Worm (Caenorhabditis elegans): Measurements from ENCODE around the gene tag-307.

The tag-307 gene

ce11 chrIII:7878852-7879329 lies 21.8 kb upstream of the tag-307 start, which contains the start of gene sup-18:
TSS of gene sup-18 (minus strand) at chrIII:7878902.
- no peak for TF ChIP-seq skn-1 (tag; optimal IDR thresholded peaks at IDR 0.05)
- TF ChIP-seq crh-2 (tag; optimal IDR thresholded peaks at IDR 0.05) = no peak
- no peak for TF ChIP-seq unc-62 (GFP tag; optimal IDR thresholded peaks at IDR 0.05)
- TF ChIP-seq ztf-4 (tag; optimal IDR thresholded peaks at IDR 0.05) = no peak
- no peak for TF ChIP-seq nhr-129 (tag; optimal IDR thresholded peaks at IDR 0.05)
- no peak for TF ChIP-seq nhr-12 (tag; optimal IDR thresholded peaks at IDR 0.05)
- TF ChIP-seq gmeb-1 (tag; optimal IDR thresholded peaks at IDR 0.05) = no peak
- TF ChIP-seq aly-2 (tag; optimal IDR thresholded peaks at IDR 0.05) = no peak

- TF ChIP-seq nhr-25 (tag; optimal IDR thresholded peaks at IDR 0.05) (peak; percentile 24), R02D3.7 (tag; optimal IDR thresholded peaks at IDR 0.05) (no peak)
These were observed 20.0 kb upstream of the tag-307 start for ce11 chrIII:7877090-7877489.

- no peak for TF ChIP-seq R02D3.7 (tag; optimal IDR thresholded peaks at IDR 0.05)
- no peak for TF ChIP-seq unc-62 (GFP tag; optimal IDR thresholded peaks at IDR 0.05)
- no peak for TF ChIP-seq nhr-77 (tag; optimal IDR thresholded peaks at IDR 0.05)
- no peak for TF ChIP-seq mdl-1 (tag; optimal IDR thresholded peaks at IDR 0.05)
- TF ChIP-seq snpc-4 (tag; optimal IDR thresholded peaks at IDR 0.05) = no peak
- TF ChIP-seq alr-1 (tag; optimal IDR thresholded peaks at IDR 0.05) = no peak
- no peak for TF ChIP-seq Y55F3AM.14 (GFP tag; optimal IDR thresholded peaks at IDR 0.05)
- no peak for TF ChIP-seq unc-55 (GFP tag; optimal IDR thresholded peaks at IDR 0.05)
- TF ChIP-seq nhr-129 (tag; optimal IDR thresholded peaks at IDR 0.05) = no peak
- no peak for TF ChIP-seq lsy-2 (tag; optimal IDR thresholded peaks at IDR 0.05)
- no peak for TF ChIP-seq mbf-1 (tag; optimal IDR thresholded peaks at IDR 0.05)
- TF ChIP-seq nhr-23 (tag; optimal IDR thresholded peaks at IDR 0.05) = no peak
These were observed 16.4 kb upstream of the tag-307 start, which contains the start of gene tyr-1 for ce11 chrIII:7873481-7873880. TSS of gene tyr-1 (plus strand) at chrIII:7873781.

- TF ChIP-seq fos-1 (tag; optimal IDR thresholded peaks at IDR 0.05) (peak; percentile 27), nhr-25 (tag; optimal IDR thresholded peaks at IDR 0.05) (peak; percentile 33), sma-3 (GFP tag; optimal IDR thresholded peaks at IDR 0.05) (peak; percentile 72), nhr-129 (tag; optimal IDR thresholded peaks at IDR 0.05) (peak; percentile 3), Y55F3AM.14 (GFP tag; optimal IDR thresholded peaks at IDR 0.05) (no peak), snpc-4 (tag; optimal IDR thresholded peaks at IDR 0.05) (no peak), ZK546.5 (tag; optimal IDR thresholded peaks at IDR 0.05) (no peak)
These were observed 15.7 kb upstream of the tag-307 start for ce11 chrIII:7872776-7873175.

- TF ChIP-seq sma-9 (GFP tag; optimal IDR thresholded peaks at IDR 0.05) (no peak), sma-9 (tag; optimal IDR thresholded peaks at IDR 0.05) (no peak), ceh-82 (tag; optimal IDR thresholded peaks at IDR 0.05) (no peak), ztf-11 (tag; optimal IDR thresholded peaks at IDR 0.05) (no peak), lin-13 (GFP tag; optimal IDR thresholded peaks at IDR 0.05) (no peak), skn-1 (tag; optimal IDR thresholded peaks at IDR 0.05) (no peak), lin-39 (tag; optimal IDR thresholded peaks at IDR 0.05) (no peak), mdl-1 (tag; optimal IDR thresholded peaks at IDR 0.05) (no peak), alr-1 (tag; optimal IDR thresholded peaks at IDR 0.05) (no peak), ama-1 (optimal IDR thresholded peaks at IDR 0.05) (no peak), nhr-12 (tag; optimal IDR thresholded peaks at IDR 0.05) (no peak), nhr-77 (tag; optimal IDR thresholded peaks at IDR 0.05) (no peak), nhr-11 (tag; optimal IDR thresholded peaks at IDR 0.05) (no peak), elt-3 (tag; optimal IDR thresholded peaks at IDR 0.05) (no peak), snpc-4 (tag; optimal IDR thresholded peaks at IDR 0.05) (no peak), crh-2 (tag; optimal IDR thresholded peaks at IDR 0.05) (no peak), egl-27 (tag; optimal IDR thresholded peaks at IDR 0.05) (no peak), ztf-1 (GFP tag; conservative IDR thresholded peaks at IDR 0.05) (no peak), nhr-25 (tag; optimal IDR thresholded peaks at IDR 0.05) (no peak), zag-1 (tag; optimal IDR thresholded peaks at IDR 0.05) (no peak)
These were observed 9.1 kb upstream of the tag-307 start, which contains the start of gene cup-4 for ce11 chrIII:7866189-7866588. TSS of gene cup-4 (plus strand) at chrIII:7866489.
